Fruit fly (Drosophila melanogaster) whole organism, wandering third instar larva: Measurements from ENCODE around the gene ry.

ENCODE experiments used
- Abd-B ChIP-seq: fragments of >200 bp; optimal IDR thresholded peaks from 2 replicates; lab custom pipeline; 2017; ENCODE audit warnings: missing biosample characterization, missing genetic modification characterization
- CrebA ChIP-seq: fragments of 200-800 bp; sonication (Bioruptor generic); optimal IDR thresholded peaks from 2 replicates; lab custom pipeline; 2016; ENCODE audit warnings: missing biosample characterization, mild to moderate bottlenecking, missing genetic modification characterization, borderline replicate concordance
- Dfd ChIP-seq: fragments of >200 bp; optimal IDR thresholded peaks from 2 replicates; lab custom pipeline; 2017; ENCODE audit warnings: missing biosample characterization, missing genetic modification characterization
- HLH106 ChIP-seq: fragments of 200-800 bp; optimal IDR thresholded peaks from 3 replicates; lab custom pipeline; 2019; ENCODE audit warnings: missing biosample characterization, mild to moderate bottlenecking, missing genetic modification characterization, moderate library complexity
- Myc ChIP-seq: fragments of >200 bp; optimal IDR thresholded peaks from 2 replicates; lab custom pipeline; 2017
- br ChIP-seq: fragments of 200-800 bp; sonication (Bioruptor generic); optimal IDR thresholded peaks from 2 replicates; lab custom pipeline; 2016; ENCODE audit warnings: missing biosample characterization, missing genetic modification characterization
- dmrt93B ChIP-seq: fragments of 200-800 bp; sonication (Bioruptor generic); optimal IDR thresholded peaks from 2 replicates; lab custom pipeline; 2018; ENCODE audit warnings: missing biosample characterization, mild to moderate bottlenecking, missing genetic modification characterization
- fru ChIP-seq: fragments of 200-800 bp; sonication (Bioruptor generic); optimal IDR thresholded peaks from 3 replicates; lab custom pipeline; 2016; ENCODE audit warnings: missing biosample characterization, mild to moderate bottlenecking, missing genetic modification characterization
- lola ChIP-seq: fragments of >200 bp; optimal IDR thresholded peaks from 2 replicates; lab custom pipeline; 2017; ENCODE audit warnings: missing biosample characterization, missing genetic modification characterization
- usp ChIP-seq: fragments of >200 bp; optimal IDR thresholded peaks from 2 replicates; lab custom pipeline; 2017; ENCODE audit warnings: missing biosample characterization, missing genetic modification characterization

dm6 chr3R:13032975-13033445, 682 bp downstream of the ry start:
- no peak for TF ChIP-seq Myc (lab: Kevin White, UChicago)
- no peak for TF ChIP-seq Abd-B
- TF ChIP-seq dmrt93B, result no peak
- TF ChIP-seq CrebA (GFP tag; lab: Kevin White, UChicago), result no peak
- no peak for TF ChIP-seq fru (GFP tag; lab: Kevin White, UChicago)
- TF ChIP-seq Dfd (GFP tag; lab: Kevin White, UChicago), result no peak
- no peak for TF ChIP-seq HLH106 (tag; lab: Kevin White, UChicago)
- peak; percentile 15 for TF ChIP-seq br (GFP tag; lab: Kevin White, UChicago)
- TF ChIP-seq lola, result no peak
- no peak for TF ChIP-seq usp
